Fruit fly (Drosophila melanogaster): ENCODE results near the gene Mipp1.

Gene Mipp1

dm6 chr3L:16533932-16534331 lies 39.2 kb downstream of the Mipp1 start (continued):
- TF ChIP-seq Dp (GFP tag; optimal IDR thresholded peaks at IDR 0.05) (no peak), dmrt99B (tag; optimal IDR thresholded peaks at IDR 0.05) (peak; percentile 86), CG17385 (GFP tag; optimal IDR thresholded peaks at IDR 0.05) (peak; percentile 79), CG12236 (GFP tag; optimal IDR thresholded peaks at IDR 0.05) (peak; percentile 30), gcm2 (GFP tag; optimal IDR thresholded peaks at IDR 0.05) (peak; percentile 52), ci (GFP tag; IDR thresholded peaks at IDR 0.05) (peak; percentile 56; the same call in 1 of the 3 replicates), Med (GFP tag) (peak; percentile 89), CG2678 (tag; optimal IDR thresholded peaks at IDR 0.05) (peak; percentile 93), CG6683 (GFP tag; optimal IDR thresholded peaks at IDR 0.05) (peak; percentile 53), pnt (GFP tag; optimal IDR thresholded peaks at IDR 0.05) (peak; percentile 62), CG42726 (GFP tag; IDR thresholded peaks at IDR 0.05; ENCODE audit: partially characterized antibody) (no peak), al (GFP tag; IDR thresholded peaks at IDR 0.05) (peak; percentile 59; the same call in 1 of the 2 replicates), CG13894 (tag; optimal IDR thresholded peaks at IDR 0.05) (peak; percentile 51), NFAT (GFP tag; IDR thresholded peaks at IDR 0.05) (no peak), CG4707 (GFP tag; optimal IDR thresholded peaks at IDR 0.05) (peak; percentile 26), Six4 (GFP tag; optimal IDR thresholded peaks at IDR 0.05) (peak; percentile 58), Myb (GFP tag; optimal IDR thresholded peaks at IDR 0.05) (peak; percentile 31), bigmax (GFP tag; optimal IDR thresholded peaks at IDR 0.05) (no peak), Atf-2 (GFP tag; optimal IDR thresholded peaks at IDR 0.05) (peak; percentile 64), CG2116 (GFP tag; optimal IDR thresholded peaks at IDR 0.05) (peak; percentile 22), tgo (GFP tag; IDR thresholded peaks at IDR 0.05) (peak; percentile 67; the same call in 2 of the 3 replicates), NC2β (GFP tag; optimal IDR thresholded peaks at IDR 0.05) (peak; percentile 39), lov (optimal IDR thresholded peaks at IDR 0.05) (no peak), lov (GFP tag; IDR thresholded peaks at IDR 0.05) (0 out of 3 replicates have a peak, but pooled peaks have one; percentile 35), mam (GFP tag; optimal IDR thresholded peaks at IDR 0.05) (peak; percentile 56), salm (tag; optimal IDR thresholded peaks at IDR 0.05) (peak; percentile 63), CG16813 (GFP tag; IDR thresholded peaks at IDR 0.05; ENCODE audit: partially characterized antibody) (no peak), bowl (GFP tag; IDR thresholded peaks at IDR 0.05) (no peak), CG13775 (GFP tag; optimal IDR thresholded peaks at IDR 0.05) (peak; percentile 79), tap (tag; optimal IDR thresholded peaks at IDR 0.05) (peak; percentile 69), CG11504 (tag; optimal IDR thresholded peaks at IDR 0.05) (peak; percentile 90), Trl (optimal IDR thresholded peaks at IDR 0.05) (no peak), Trl (GFP tag; optimal IDR thresholded peaks at IDR 0.05) (peak; percentile 53), fd102C (GFP tag; optimal IDR thresholded peaks at IDR 0.05) (no peak), CG10979 (tag; optimal IDR thresholded peaks at IDR 0.05) (peak; percentile 90), CG5953 (GFP tag; IDR thresholded peaks at IDR 0.05) (0 out of 2 replicates have a peak, but pooled peaks have one; percentile 12), abd-A (tag; optimal IDR thresholded peaks at IDR 0.05) (peak; percentile 37), Rx (GFP tag; IDR thresholded peaks at IDR 0.05) (peak; percentile 40; the same call in 1 of the 2 replicates), CG15269 (tag; optimal IDR thresholded peaks at IDR 0.05) (peak; percentile 85), CrebB (tag; optimal IDR thresholded peaks at IDR 0.05) (peak; percentile 29), Nf-YC (tag; optimal IDR thresholded peaks at IDR 0.05) (peak; percentile 57), slbo (GFP tag; IDR thresholded peaks at IDR 0.05) (peak; percentile 71), CG9797 (GFP tag; optimal IDR thresholded peaks at IDR 0.05) (no peak), org-1 (GFP tag; optimal IDR thresholded peaks at IDR 0.05) (peak; percentile 73), gcm (GFP tag; optimal IDR thresholded peaks at IDR 0.05) (peak; percentile 47), CG4617 (GFP tag; optimal IDR thresholded peaks at IDR 0.05; ENCODE audit: borderline replicate concordance) (peak; percentile 37), crp (GFP tag; optimal IDR thresholded peaks at IDR 0.05) (peak in 1 of 2 experiments; percentile 21), br (optimal IDR thresholded peaks at IDR 0.05) (no peak), CG13424 (tag; optimal IDR thresholded peaks at IDR 0.05) (peak; percentile 88), CG12769 (tag; optimal IDR thresholded peaks at IDR 0.05) (no peak), Fer2 (tag; optimal IDR thresholded peaks at IDR 0.05) (peak; percentile 49)
